Fruit fly (Drosophila melanogaster): ENCODE data around the gene AP-1sigma.

Gene AP-1sigma

DNA sequence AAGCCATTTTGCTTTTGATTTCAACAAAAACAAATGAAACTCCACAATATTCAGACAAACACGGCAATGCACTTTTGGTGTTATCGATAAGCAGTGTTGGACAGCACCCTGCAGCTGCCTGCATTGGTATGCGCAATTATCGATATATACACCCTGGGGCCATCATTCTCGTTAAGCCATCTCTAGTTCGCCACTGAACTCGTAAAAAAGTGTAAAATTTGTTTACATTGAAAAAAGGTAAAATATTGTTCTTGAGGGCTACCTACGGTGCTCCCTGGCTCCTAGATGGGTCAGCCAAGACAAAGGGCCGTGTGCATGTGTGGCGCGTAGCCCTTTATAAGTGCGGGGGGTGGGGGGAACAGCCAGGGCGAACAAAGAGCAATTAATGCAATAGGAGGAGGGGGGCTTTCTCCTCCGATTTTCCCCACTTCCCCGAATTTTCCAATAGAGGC lies 28.1 kb downstream of the AP-1sigma start, which contains the start of the genes CG13603 and CG5902:
CG13603 (minus strand) TSS at position 91 of the 452 bp plus-strand sequence.
CG5902 (plus strand) TSS at position 164 of the 452 bp plus-strand sequence.
- TF ChIP-seq CG17806 (tag; optimal IDR thresholded peaks at IDR 0.05) = no peak
- 0 out of 2 replicates have a peak, but pooled peaks have one; percentile 8 for TF ChIP-seq rn (GFP tag; IDR thresholded peaks at IDR 0.05)
- no peak for TF ChIP-seq CG10348 (GFP tag; IDR thresholded peaks at IDR 0.05)
- TF ChIP-seq Pif1A (GFP tag; optimal IDR thresholded peaks at IDR 0.05) = no peak
- peak; percentile 16 for TF ChIP-seq CG15710 (tag; optimal IDR thresholded peaks at IDR 0.05)
- peak; percentile 48 for TF ChIP-seq gl (tag; optimal IDR thresholded peaks at IDR 0.05)
- peak; percentile 42; the same call in 1 of the 2 replicates for TF ChIP-seq CG32121 (GFP tag; IDR thresholded peaks at IDR 0.05)
- no peak for TF ChIP-seq D1 (tag; optimal IDR thresholded peaks at IDR 0.05)
- no peak for TF ChIP-seq CG8159 (tag; optimal IDR thresholded peaks at IDR 0.05)
- peak; percentile 30 for TF ChIP-seq Ets98B (GFP tag; IDR thresholded peaks at IDR 0.05)
- peak; percentile 70 for TF ChIP-seq EcR (GFP tag; optimal IDR thresholded peaks at IDR 0.05)
- TF ChIP-seq CG34367 (tag; optimal IDR thresholded peaks at IDR 0.05) = no peak
- no peak for TF ChIP-seq Snoo (tag; optimal IDR thresholded peaks at IDR 0.05)
- peak; percentile 57; the same call in 1 of the 3 replicates for TF ChIP-seq fd96Ca (GFP tag; IDR thresholded peaks at IDR 0.05)

DNA sequence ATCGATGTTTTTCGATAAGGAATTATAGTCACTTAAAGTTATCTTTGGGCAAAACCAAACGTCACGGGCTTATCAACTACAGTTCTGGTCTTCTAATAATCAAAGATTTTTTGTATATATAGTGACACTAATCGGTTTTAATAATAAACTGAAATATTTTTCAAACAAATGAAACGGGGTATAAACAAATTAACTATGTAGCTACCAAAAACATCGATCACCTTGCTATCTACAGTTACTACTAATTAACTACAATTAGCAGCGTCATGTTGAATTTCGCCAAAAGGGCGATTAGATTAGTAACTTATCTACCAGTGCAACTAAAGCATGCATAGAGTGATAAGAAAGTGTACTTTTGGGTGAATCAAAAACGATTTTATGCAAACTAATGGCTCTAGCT lies 32.9 kb downstream of the AP-1sigma start:
- no peak for TF ChIP-seq D1 (tag; optimal IDR thresholded peaks at IDR 0.05)
- no peak for TF ChIP-seq CG10348 (GFP tag; IDR thresholded peaks at IDR 0.05)
- no peak for TF ChIP-seq CG8159 (tag; optimal IDR thresholded peaks at IDR 0.05)
- TF ChIP-seq Ets98B (GFP tag; IDR thresholded peaks at IDR 0.05) = no peak
- TF ChIP-seq Pif1B (GFP tag; optimal IDR thresholded peaks at IDR 0.05) = no peak
- TF ChIP-seq Snoo (tag; optimal IDR thresholded peaks at IDR 0.05) = no peak
- TF ChIP-seq CG34367 (tag; optimal IDR thresholded peaks at IDR 0.05) = no peak
- no peak for TF ChIP-seq fd96Ca (GFP tag; IDR thresholded peaks at IDR 0.05)
- TF ChIP-seq Pif1A (GFP tag; optimal IDR thresholded peaks at IDR 0.05) = no peak
- no peak for TF ChIP-seq CG13204 (GFP tag; optimal IDR thresholded peaks at IDR 0.05)
- no peak for TF ChIP-seq CG14655 (GFP tag; optimal IDR thresholded peaks at IDR 0.05)
- TF ChIP-seq CG32121 (GFP tag; IDR thresholded peaks at IDR 0.05) = no peak
- no peak for TF ChIP-seq CG9948 (tag; optimal IDR thresholded peaks at IDR 0.05)
- TF ChIP-seq CG12605 (GFP tag; IDR thresholded peaks at IDR 0.05) = no peak
- no peak for TF ChIP-seq CG4496 (GFP tag; IDR thresholded peaks at IDR 0.05)

- TF ChIP-seq CG4496 (GFP tag; IDR thresholded peaks at IDR 0.05) (peak; percentile 54; the same call in 2 of the 3 replicates), CG8159 (tag; optimal IDR thresholded peaks at IDR 0.05) (no peak), CG14655 (GFP tag; optimal IDR thresholded peaks at IDR 0.05) (no peak), D1 (tag; optimal IDR thresholded peaks at IDR 0.05) (no peak), CG32121 (GFP tag; IDR thresholded peaks at IDR 0.05) (peak; percentile 28), CG10348 (GFP tag; IDR thresholded peaks at IDR 0.05) (no peak), CG13204 (GFP tag; optimal IDR thresholded peaks at IDR 0.05) (no peak), CG12605 (GFP tag; IDR thresholded peaks at IDR 0.05) (peak; percentile 41), CG15710 (tag; optimal IDR thresholded peaks at IDR 0.05) (peak; percentile 7), CG17806 (tag; optimal IDR thresholded peaks at IDR 0.05) (no peak), gl (tag; optimal IDR thresholded peaks at IDR 0.05) (peak; percentile 68), Pif1B (GFP tag; optimal IDR thresholded peaks at IDR 0.05) (no peak), fd96Ca (GFP tag; IDR thresholded peaks at IDR 0.05) (peak; percentile 47; the same call in 1 of the 3 replicates), CG34367 (tag; optimal IDR thresholded peaks at IDR 0.05) (peak; percentile 5), CG9948 (tag; optimal IDR thresholded peaks at IDR 0.05) (no peak), Snoo (tag; optimal IDR thresholded peaks at IDR 0.05) (peak; percentile 9), Ets98B (GFP tag; IDR thresholded peaks at IDR 0.05) (peak; percentile 34; the same call in 1 of the 2 replicates), EcR (GFP tag; optimal IDR thresholded peaks at IDR 0.05) (peak; percentile 48), CG8301 (tag; optimal IDR thresholded peaks at IDR 0.05) (peak; percentile 11), rn (GFP tag; IDR thresholded peaks at IDR 0.05) (no peak), Pif1A (GFP tag; optimal IDR thresholded peaks at IDR 0.05) (no peak)
Measured at dm6 chr3R:23992823-23993797, 34.7 kb downstream of the AP-1sigma start, which contains the start of the genes Epp and Rab7. Gene Epp, minus strand, starts transcription at chr3R:23992916. Gene Rab7, plus strand, starts transcription at chr3R:23993008.

DNA sequence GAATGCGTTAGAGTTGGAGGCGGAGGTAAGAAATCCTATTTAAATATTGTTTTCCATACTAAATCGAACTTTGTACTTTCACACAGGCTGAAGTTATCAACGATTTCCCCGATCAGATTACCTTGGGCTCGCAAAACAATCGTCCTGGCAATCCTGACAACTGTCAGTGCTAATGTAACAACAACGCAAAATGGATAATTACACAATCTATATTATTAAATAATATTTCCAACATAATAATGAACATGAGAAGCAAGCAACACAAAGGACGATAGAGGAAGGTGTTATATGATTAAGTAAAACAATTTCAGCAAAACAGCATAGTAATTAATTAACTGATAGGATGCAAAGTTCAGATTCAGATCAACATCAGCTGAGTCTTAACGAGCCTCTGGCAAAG lies 36.1 kb downstream of the AP-1sigma start:
- TF ChIP-seq CG13204 (GFP tag; optimal IDR thresholded peaks at IDR 0.05) (no peak), CG17806 (tag; optimal IDR thresholded peaks at IDR 0.05) (no peak), EcR (GFP tag; optimal IDR thresholded peaks at IDR 0.05) (no peak), CG15710 (tag; optimal IDR thresholded peaks at IDR 0.05) (no peak), CG14655 (GFP tag; optimal IDR thresholded peaks at IDR 0.05) (no peak), gl (tag; optimal IDR thresholded peaks at IDR 0.05) (no peak), CG12605 (GFP tag; IDR thresholded peaks at IDR 0.05) (no peak), CG8301 (tag; optimal IDR thresholded peaks at IDR 0.05) (no peak), CG32121 (GFP tag; IDR thresholded peaks at IDR 0.05) (no peak), Pif1A (GFP tag; optimal IDR thresholded peaks at IDR 0.05) (no peak)

DNA sequence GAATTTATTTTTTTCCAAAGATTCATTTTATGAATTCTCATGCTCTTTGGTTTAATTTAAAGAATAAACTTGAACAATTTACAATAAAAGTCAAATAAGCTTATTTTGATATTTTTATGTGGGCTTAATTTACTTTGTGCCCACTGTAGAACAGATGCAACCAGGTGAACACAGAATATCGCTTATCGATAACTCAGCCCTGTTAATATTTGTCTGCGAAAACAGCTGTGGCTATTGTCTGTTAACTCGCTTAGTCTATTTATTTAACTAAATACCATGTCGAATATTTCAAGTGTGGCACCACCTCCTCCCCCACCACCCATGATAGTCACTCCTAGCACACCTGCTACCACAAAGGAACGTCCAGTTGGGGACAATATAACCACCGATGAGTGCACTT lies 37.0 kb downstream of the AP-1sigma start, which contains the start of gene CG33108:
CG33108 (plus strand) TSS at position 200 of the 400 bp plus-strand sequence.
- TF ChIP-seq Pif1A (GFP tag; optimal IDR thresholded peaks at IDR 0.05) (no peak), Snoo (tag; optimal IDR thresholded peaks at IDR 0.05) (no peak), Pif1B (GFP tag; optimal IDR thresholded peaks at IDR 0.05) (no peak), rn (GFP tag; IDR thresholded peaks at IDR 0.05) (no peak), CG14655 (GFP tag; optimal IDR thresholded peaks at IDR 0.05) (no peak), CG4496 (GFP tag; IDR thresholded peaks at IDR 0.05) (no peak), CG8301 (tag; optimal IDR thresholded peaks at IDR 0.05) (no peak), CG32121 (GFP tag; IDR thresholded peaks at IDR 0.05) (no peak), Ets98B (GFP tag; IDR thresholded peaks at IDR 0.05) (no peak), fd96Ca (GFP tag; IDR thresholded peaks at IDR 0.05) (no peak), CG34367 (tag; optimal IDR thresholded peaks at IDR 0.05) (no peak), D1 (tag; optimal IDR thresholded peaks at IDR 0.05) (no peak), CG13204 (GFP tag; optimal IDR thresholded peaks at IDR 0.05) (no peak), CG8159 (tag; optimal IDR thresholded peaks at IDR 0.05) (no peak)
